Fruit fly (Drosophila melanogaster) whole organism, wandering third instar larva: Measurements from ENCODE around the gene CG10375.

Source experiments
- CrebA ChIP-seq: fragments of 200-800 bp; sonication (Bioruptor generic); optimal IDR thresholded peaks from 2 replicates; lab custom pipeline; 2016; ENCODE audit warnings: missing biosample characterization, mild to moderate bottlenecking, missing genetic modification characterization, borderline replicate concordance
- Rel ChIP-seq, 2 experiments: fragments of 200-800 bp; sonication (Bioruptor generic) in 1 of 2; optimal IDR thresholded peaks; 2 replicates in 1 of 2; 3 replicates in 1 of 2; lab custom pipeline; 2016 to 2019; ENCODE audit warnings: mild to moderate bottlenecking in 2 of 2, missing biosample characterization in 2 of 2, missing genetic modification characterization in 2 of 2, moderate library complexity in 1 of 2

DNA sequence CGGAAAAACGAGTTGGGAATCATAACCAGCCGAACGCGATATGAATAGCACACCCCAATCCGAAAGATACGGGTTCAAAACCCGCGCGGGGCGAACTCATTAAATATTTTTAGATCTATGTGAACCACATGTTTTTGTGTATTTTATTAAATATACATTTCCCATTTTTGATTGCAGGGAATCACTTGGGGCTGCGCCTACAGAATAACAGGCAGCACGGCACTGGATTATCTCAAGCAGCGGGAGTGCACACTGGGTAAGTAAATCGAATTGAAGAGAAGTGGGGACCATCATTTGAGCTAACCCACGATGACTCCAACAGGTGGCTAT is 37.1 kb upstream of the CG10375 start:
- TF ChIP-seq CrebA (GFP tag; lab: Kevin White, UChicago) (no peak), Rel (GFP tag; optimal IDR thresholded peaks at IDR 0.05; lab: Kevin White, UChicago) (no peak), Rel (tag; optimal IDR thresholded peaks at IDR 0.05; lab: Kevin White, UChicago) (peak; percentile 97)
